Worm (Caenorhabditis elegans) whole organism, L4 larva: ENCODE results near the gene pdzd-8.

Source experiments
- F49E8.2 ChIP-seq: sonication (generic microtip); optimal IDR thresholded peaks from 2 replicates; lab custom pipeline; 2016; ENCODE audit warnings: missing compliant biosample characterization, mild to moderate bottlenecking, missing genetic modification characterization, borderline replicate concordance
- aly-2 ChIP-seq: sonication (generic microtip); optimal IDR thresholded peaks from 2 replicates; lab custom pipeline; 2018; ENCODE audit warnings: missing biosample characterization, missing genetic modification characterization
- cey-2 ChIP-seq: sonication (generic microtip); optimal IDR thresholded peaks from 3 replicates; lab custom pipeline; 2017; ENCODE audit warnings: missing genetic modification characterization, mild to moderate bottlenecking, missing compliant biosample characterization, antibody characterized with exemption, borderline replicate concordance; ENCODE audit not compliant: insufficient read depth
- dpl-1 ChIP-seq: fragments of 150-350 bp; optimal IDR thresholded peaks from 2 replicates; lab custom pipeline; 2014; ENCODE audit warnings: missing biosample characterization, missing genetic modification reagents, missing genetic modification characterization
- fos-1 ChIP-seq: fragments of 150-350 bp; optimal IDR thresholded peaks from 2 replicates; lab custom pipeline; 2014; ENCODE audit warnings: missing biosample characterization, missing genetic modification characterization
- nhr-25 ChIP-seq: sonication (generic microtip); optimal IDR thresholded peaks from 2 replicates; lab custom pipeline; 2017; ENCODE audit warnings: missing genetic modification characterization, mild to moderate bottlenecking, missing compliant biosample characterization, antibody characterized with exemption, moderate library complexity, borderline replicate concordance; ENCODE audit not compliant: insufficient read depth
- php-3 ChIP-seq: fragments of 200-800 bp; sonication (Bioruptor generic); IDR thresholded peaks from 2 replicates; pipeline ENCODE4 v1.3.6; 2022; ENCODE audit warnings: missing genetic modification reagents, missing genetic modification characterization, missing compliant biosample characterization
- spr-1 ChIP-seq: sonication (generic microtip); optimal IDR thresholded peaks from 2 replicates; lab custom pipeline; 2016; ENCODE audit warnings: mild to moderate bottlenecking, missing genetic modification characterization, missing compliant biosample characterization
- zag-1 ChIP-seq: fragments of 150-350 bp; optimal IDR thresholded peaks from 2 replicates; lab custom pipeline; 2014; ENCODE audit warnings: missing biosample characterization, missing genetic modification characterization
- ztf-11 ChIP-seq: fragments of 150-350 bp; optimal IDR thresholded peaks from 2 replicates; lab custom pipeline; 2014; ENCODE audit warnings: missing biosample characterization, missing genetic modification characterization

- TF ChIP-seq spr-1 (tag; lab: Kevin White, UChicago), result no peak
- no peak for TF ChIP-seq zag-1
- TF ChIP-seq php-3 (GFP tag; lab: Robert Waterston, UW), result no peak
- TF ChIP-seq fos-1 (tag; lab: Kevin White, UChicago), result no peak
- TF ChIP-seq nhr-25 (tag; lab: Kevin White, UChicago), result no peak
- TF ChIP-seq ztf-11, result no peak
- TF ChIP-seq cey-2 (tag; lab: Kevin White, UChicago), result no peak
- TF ChIP-seq aly-2 (tag; lab: Kevin White, UChicago), result no peak
- no peak for TF ChIP-seq dpl-1 (GFP tag; lab: Kevin White, UChicago)
- TF ChIP-seq F49E8.2 (tag; lab: Kevin White, UChicago), result peak; percentile 68
These were observed 25.9 kb downstream of the pdzd-8 start for ce11 chrIV:9001184-9001583.
